Worm (Caenorhabditis elegans) whole organism, early embryonic: ENCODE data around the gene unc-6.

ENCODE experiments used
- ama-1 ChIP-seq: fragments of 150-350 bp; optimal IDR thresholded peaks from 2 replicates; lab custom pipeline; 2014
- hmbx-1 ChIP-seq: sonication (generic microtip); optimal IDR thresholded peaks from 2 replicates; lab custom pipeline; 2016; ENCODE audit warnings: mild to moderate bottlenecking, missing genetic modification characterization, missing compliant biosample characterization
- hmg-4 ChIP-seq: fragments of 200-800 bp; sonication (Bioruptor generic); optimal IDR thresholded peaks from 2 replicates; lab custom pipeline; 2018; ENCODE audit warnings: mild to moderate bottlenecking, missing genetic modification characterization, missing compliant biosample characterization
- pes-1 ChIP-seq: fragments of 200-800 bp; sonication (Bioruptor generic); IDR thresholded peaks from 2 replicates; pipeline ENCODE4 v1.3.6; 2022; ENCODE audit warnings: missing genetic modification reagents, missing genetic modification characterization, missing compliant biosample characterization
- scrt-1 ChIP-seq: fragments of 200-800 bp; sonication (Bioruptor generic); IDR thresholded peaks from 2 replicates; pipeline ENCODE4 v1.3.6; 2022; ENCODE audit warnings: missing genetic modification characterization, missing compliant biosample characterization
- sea-1 ChIP-seq: fragments of 200-800 bp; sonication (Bioruptor generic); conservative IDR thresholded peaks from 2 replicates; pipeline ENCODE4 v1.3.6; 2022; ENCODE audit warnings: missing genetic modification characterization, missing compliant biosample characterization
- tbx-11 ChIP-seq: fragments of 200-800 bp; sonication (Bioruptor generic); IDR thresholded peaks from 2 replicates; pipeline ENCODE4 v1.3.6; 2022; ENCODE audit warnings: missing genetic modification characterization, missing compliant biosample characterization

- TF ChIP-seq hmbx-1 (tag; lab: Kevin White, UChicago) (no peak), hmg-4 (no peak), tbx-11 (GFP tag; lab: Robert Waterston, UW) (no peak), ama-1 (lab: Kevin White, UChicago) (no peak), sea-1 (GFP tag; lab: Robert Waterston, UW) (no peak), scrt-1 (GFP tag; lab: Robert Waterston, UW) (no peak), pes-1 (GFP tag; lab: Robert Waterston, UW) (no peak)
These were observed 23.6 kb upstream of the unc-6 start, which contains the start of gene odr-10 for ce11 chrX:6865839-6866238.
